Worm (Caenorhabditis elegans) whole organism, early embryonic: ENCODE results near the gene sdz-16.

Source experiments
- B0310.2 ChIP-seq: sonication (generic microtip); optimal IDR thresholded peaks from 2 replicates; lab custom pipeline; 2016; ENCODE audit warnings: mild to moderate bottlenecking, missing genetic modification characterization, missing compliant biosample characterization
- F13C5.2 ChIP-seq: sonication (generic microtip); optimal IDR thresholded peaks from 2 replicates; lab custom pipeline; 2017; ENCODE audit warnings: mild to moderate bottlenecking, missing genetic modification characterization, inconsistent platforms, missing compliant biosample characterization
- aly-1 ChIP-seq: sonication (generic microtip); optimal IDR thresholded peaks from 2 replicates; lab custom pipeline; 2016; ENCODE audit warnings: missing genetic modification characterization, missing compliant biosample characterization
- ama-1 ChIP-seq: fragments of 150-350 bp; optimal IDR thresholded peaks from 2 replicates; lab custom pipeline; 2014
- ceh-13 ChIP-seq: fragments of 200-800 bp; sonication (Bioruptor generic); optimal IDR thresholded peaks from 2 replicates; lab custom pipeline; 2018; ENCODE audit warnings: mild to moderate bottlenecking, missing genetic modification characterization, missing compliant biosample characterization
- ceh-36 ChIP-seq: sonication (generic microtip); optimal IDR thresholded peaks from 2 replicates; lab custom pipeline; 2016; ENCODE audit warnings: missing genetic modification characterization, inconsistent platforms, missing compliant biosample characterization
- ets-7 ChIP-seq: sonication (generic microtip); optimal IDR thresholded peaks from 2 replicates; lab custom pipeline; 2016; ENCODE audit warnings: missing genotype, missing genetic modification characterization, missing compliant biosample characterization
- flt-1 ChIP-seq: fragments of 200-800 bp; sonication (Bioruptor generic); IDR thresholded peaks from 2 replicates; pipeline ENCODE4 v1.3.6; 2022; ENCODE audit warnings: missing genetic modification characterization, missing compliant biosample characterization
- hmbx-1 ChIP-seq: sonication (generic microtip); optimal IDR thresholded peaks from 2 replicates; lab custom pipeline; 2016; ENCODE audit warnings: mild to moderate bottlenecking, missing genetic modification characterization, missing compliant biosample characterization
- hmg-4 ChIP-seq: fragments of 200-800 bp; sonication (Bioruptor generic); optimal IDR thresholded peaks from 2 replicates; lab custom pipeline; 2018; ENCODE audit warnings: mild to moderate bottlenecking, missing genetic modification characterization, missing compliant biosample characterization
- hnd-1 ChIP-seq: sonication (generic microtip); optimal IDR thresholded peaks from 2 replicates; lab custom pipeline; 2016; ENCODE audit warnings: missing genetic modification characterization, missing compliant biosample characterization
- pes-1 ChIP-seq: fragments of 200-800 bp; sonication (Bioruptor generic); IDR thresholded peaks from 2 replicates; pipeline ENCODE4 v1.3.6; 2022; ENCODE audit warnings: missing genetic modification reagents, missing genetic modification characterization, missing compliant biosample characterization
- scrt-1 ChIP-seq: fragments of 200-800 bp; sonication (Bioruptor generic); IDR thresholded peaks from 2 replicates; pipeline ENCODE4 v1.3.6; 2022; ENCODE audit warnings: missing genetic modification characterization, missing compliant biosample characterization
- sea-1 ChIP-seq: fragments of 200-800 bp; sonication (Bioruptor generic); conservative IDR thresholded peaks from 2 replicates; pipeline ENCODE4 v1.3.6; 2022; ENCODE audit warnings: missing genetic modification characterization, missing compliant biosample characterization
- tbx-11 ChIP-seq: fragments of 200-800 bp; sonication (Bioruptor generic); IDR thresholded peaks from 2 replicates; pipeline ENCODE4 v1.3.6; 2022; ENCODE audit warnings: missing genetic modification characterization, missing compliant biosample characterization
- tbx-37 ChIP-seq: fragments of 200-800 bp; sonication (Bioruptor generic); conservative IDR thresholded peaks from 2 replicates; pipeline ENCODE4 v1.3.6; 2022; ENCODE audit warnings: missing genetic modification reagents, missing genetic modification characterization, missing compliant biosample characterization
- tra-4 ChIP-seq: sonication (generic microtip); optimal IDR thresholded peaks from 2 replicates; lab custom pipeline; 2017; ENCODE audit warnings: missing genetic modification characterization, missing compliant biosample characterization

sdz-16 gene

DNA sequence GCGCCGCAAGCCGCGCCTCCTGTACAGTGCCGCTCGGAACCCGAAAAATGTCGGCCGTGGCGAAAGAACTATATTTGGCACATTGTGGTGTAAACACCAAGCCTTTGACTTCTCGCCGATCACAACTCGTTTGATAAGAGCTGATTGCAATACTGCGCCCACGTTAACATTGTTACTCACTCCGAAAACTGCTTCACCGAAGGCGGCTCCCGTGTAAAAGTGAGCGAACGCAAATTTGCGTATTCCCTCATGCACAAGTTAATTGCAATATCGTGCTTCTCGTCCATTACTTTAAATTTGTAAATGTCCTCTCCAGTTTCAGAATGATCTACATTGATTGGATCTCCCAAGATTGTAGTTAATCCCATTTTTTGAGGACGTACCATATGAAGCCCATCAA, 43.6 kb downstream of the sdz-16 start:
- no peak for TF ChIP-seq hnd-1
- no peak for TF ChIP-seq aly-1 (tag; lab: Kevin White, UChicago)
- TF ChIP-seq scrt-1 (GFP tag; lab: Robert Waterston, UW), result no peak
- no peak for TF ChIP-seq hmbx-1
- no peak for TF ChIP-seq B0310.2 (tag; lab: Kevin White, UChicago)
- TF ChIP-seq sea-1 (GFP tag; lab: Robert Waterston, UW), result no peak
- no peak for TF ChIP-seq tra-4 (tag; lab: Kevin White, UChicago)
- no peak for TF ChIP-seq ets-7 (tag; lab: Kevin White, UChicago)
- no peak for TF ChIP-seq ama-1 (lab: Kevin White, UChicago)
- no peak for TF ChIP-seq tbx-37
- TF ChIP-seq F13C5.2 (tag; lab: Kevin White, UChicago), result no peak
- no peak for TF ChIP-seq flt-1 (GFP tag; lab: Robert Waterston, UW)
- TF ChIP-seq pes-1 (GFP tag; lab: Robert Waterston, UW), result no peak
- no peak for TF ChIP-seq tbx-11 (GFP tag; lab: Robert Waterston, UW)
- TF ChIP-seq ceh-13, result no peak
- TF ChIP-seq ceh-36, result no peak
- no peak for TF ChIP-seq hmg-4 (GFP tag; lab: Kevin White, UChicago)
